Fruit fly (Drosophila melanogaster): Measurements from ENCODE around the gene Hus1-like.

Gene Hus1-like

DNA sequence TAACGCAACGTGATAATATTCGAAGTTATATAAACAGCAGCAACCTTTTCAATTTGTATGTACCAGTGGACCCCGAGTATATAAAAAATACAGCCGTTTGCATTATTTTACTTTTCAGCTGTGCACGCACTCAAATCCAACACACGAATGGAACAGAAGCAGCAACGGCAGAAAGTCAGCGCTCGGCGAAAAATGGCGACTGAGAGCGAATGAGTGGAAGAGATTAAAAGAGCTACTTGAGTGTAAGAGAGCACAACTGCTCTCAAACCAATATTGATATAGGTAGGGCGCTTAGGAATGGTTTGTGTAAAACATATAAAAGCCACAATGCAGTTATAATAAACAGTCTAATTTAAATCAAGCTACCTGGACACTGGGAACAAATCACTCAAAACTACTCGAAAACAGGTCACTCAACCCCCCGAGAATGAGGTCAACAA, 5.6 kb downstream of the Hus1-like start (continued):
- peak; percentile 70 for TF ChIP-seq CG1529 (GFP tag; optimal IDR thresholded peaks at IDR 0.05)
- peak; percentile 10 for TF ChIP-seq CG10147 (GFP tag; optimal IDR thresholded peaks at IDR 0.05)
- TF ChIP-seq Usf (GFP tag; optimal IDR thresholded peaks at IDR 0.05) = no peak
- peak; percentile 18 for TF ChIP-seq fd3F (GFP tag; optimal IDR thresholded peaks at IDR 0.05)
- TF ChIP-seq CrebB (tag; optimal IDR thresholded peaks at IDR 0.05) = peak; percentile 77
- peak; percentile 34 for TF ChIP-seq CG15696 (tag; optimal IDR thresholded peaks at IDR 0.05)
- no peak for TF ChIP-seq Dp (GFP tag; optimal IDR thresholded peaks at IDR 0.05)
- no peak for TF ChIP-seq CG2889 (GFP tag; IDR thresholded peaks at IDR 0.05)
- peak; percentile 96 for TF ChIP-seq Med (GFP tag)
- no peak; the same call in 2 of the 3 replicates for TF ChIP-seq tgo (GFP tag; IDR thresholded peaks at IDR 0.05)
- TF ChIP-seq CG10959 (GFP tag; IDR thresholded peaks at IDR 0.05) = no peak
- peak; percentile 8 for TF ChIP-seq CG13624 (GFP tag; optimal IDR thresholded peaks at IDR 0.05)
- no peak for TF ChIP-seq gsb (GFP tag; IDR thresholded peaks at IDR 0.05)
- TF ChIP-seq sima (GFP tag; optimal IDR thresholded peaks at IDR 0.05) = no peak
- peak; percentile 10; the same call in 1 of the 2 replicates for TF ChIP-seq Drgx (GFP tag; IDR thresholded peaks at IDR 0.05)
- peak; percentile 56 for TF ChIP-seq CG5245 (GFP tag; optimal IDR thresholded peaks at IDR 0.05)
- peak; percentile 22 for TF ChIP-seq Myb (GFP tag; optimal IDR thresholded peaks at IDR 0.05)
- peak; percentile 30 for TF ChIP-seq CG10565 (GFP tag; optimal IDR thresholded peaks at IDR 0.05)
- no peak for TF ChIP-seq Dref (GFP tag; IDR thresholded peaks at IDR 0.05)
- peak; percentile 69 for TF ChIP-seq onecut (GFP tag; IDR thresholded peaks at IDR 0.05)
- TF ChIP-seq Xbp1 (GFP tag; optimal IDR thresholded peaks at IDR 0.05) = peak; percentile 6
- no peak for TF ChIP-seq fd96Cb (tag; optimal IDR thresholded peaks at IDR 0.05)
- TF ChIP-seq Abd-B (GFP tag; optimal IDR thresholded peaks at IDR 0.05) = no peak
- peak; percentile 55 for TF ChIP-seq CG1647 (GFP tag; optimal IDR thresholded peaks at IDR 0.05)
- no peak for TF ChIP-seq Scr (GFP tag; IDR thresholded peaks at IDR 0.05; ENCODE audit: partially characterized antibody)
- TF ChIP-seq CG12104 (GFP tag; optimal IDR thresholded peaks at IDR 0.05) = peak; percentile 47
- no peak for TF ChIP-seq Dek (tag; optimal IDR thresholded peaks at IDR 0.05)
- TF ChIP-seq CG7987 (GFP tag; optimal IDR thresholded peaks at IDR 0.05) = peak; percentile 85
- no peak for TF ChIP-seq pho (GFP tag; optimal IDR thresholded peaks at IDR 0.05)
- no peak for TF ChIP-seq CG6689 (GFP tag; IDR thresholded peaks at IDR 0.05)
- TF ChIP-seq CG4854 (GFP tag; optimal IDR thresholded peaks at IDR 0.05) = peak; percentile 12
- TF ChIP-seq Trl (optimal IDR thresholded peaks at IDR 0.05) = peak; percentile 89 to 98
- peak; percentile 73 for TF ChIP-seq Trl (GFP tag; optimal IDR thresholded peaks at IDR 0.05)
- peak; percentile 42 for TF ChIP-seq CG18619 (GFP tag; optimal IDR thresholded peaks at IDR 0.05)
- no peak for TF ChIP-seq esg (GFP tag; conservative IDR thresholded peaks at IDR 0.05)
- TF ChIP-seq CG10543 (GFP tag; optimal IDR thresholded peaks at IDR 0.05) = peak; percentile 73
- no peak for TF ChIP-seq CG15479 (GFP tag; optimal IDR thresholded peaks at IDR 0.05)
- TF ChIP-seq dimm (GFP tag; IDR thresholded peaks at IDR 0.05) = no peak
- TF ChIP-seq Ets97D (GFP tag; optimal IDR thresholded peaks at IDR 0.05) = no peak
- no peak for TF ChIP-seq CG14860 (GFP tag; IDR thresholded peaks at IDR 0.05; ENCODE audit: partially characterized antibody)
- peak; percentile 45 for TF ChIP-seq B-H2 (GFP tag; optimal IDR thresholded peaks at IDR 0.05)
- TF ChIP-seq H2.0 (GFP tag; IDR thresholded peaks at IDR 0.05) = no peak
- peak; percentile 48 for TF ChIP-seq Bdp1 (GFP tag; optimal IDR thresholded peaks at IDR 0.05)
- peak; percentile 78 for TF ChIP-seq CG15601 (tag; optimal IDR thresholded peaks at IDR 0.05)
- no peak for TF ChIP-seq sna (GFP tag; IDR thresholded peaks at IDR 0.05; ENCODE audit: partially characterized antibody)
- TF ChIP-seq Rfx (GFP tag; IDR thresholded peaks at IDR 0.05) = peak; percentile 20; the same call in 1 of the 2 replicates
- TF ChIP-seq dati (GFP tag; IDR thresholded peaks at IDR 0.05) = no peak
- TF ChIP-seq Ssrp (tag; optimal IDR thresholded peaks at IDR 0.05) = no peak
- TF ChIP-seq Hand (GFP tag; optimal IDR thresholded peaks at IDR 0.05) = peak; percentile 69
- TF ChIP-seq Neu2 (GFP tag; optimal IDR thresholded peaks at IDR 0.05; ENCODE audit: borderline replicate concordance) = no peak
- peak; percentile 50 for TF ChIP-seq CG11723 (GFP tag; optimal IDR thresholded peaks at IDR 0.05)
